Fruit fly (Drosophila melanogaster) whole organism, embryonic: Measurements from ENCODE around the gene CG31816.

Experiments used
- Antp ChIP-seq: fragments of 200-800 bp; sonication (Bioruptor generic); optimal IDR thresholded peaks from 3 replicates; lab custom pipeline; 2016; ENCODE audit warnings: missing biosample characterization, missing genetic modification characterization
- Bteb2 ChIP-seq: fragments of 200-800 bp; sonication (Bioruptor generic); optimal IDR thresholded peaks from 2 replicates; lab custom pipeline; 2016; ENCODE audit warnings: missing biosample characterization, missing genetic modification characterization
- CG10565 ChIP-seq: fragments of 200-800 bp; sonication (Bioruptor generic); optimal IDR thresholded peaks from 3 replicates; lab custom pipeline; 2016; ENCODE audit warnings: missing biosample characterization, mild to moderate bottlenecking, missing genetic modification characterization
- CG10979 ChIP-seq: fragments of 200-800 bp; sonication (Bioruptor generic); optimal IDR thresholded peaks from 2 replicates; lab custom pipeline; 2018; ENCODE audit warnings: missing biosample characterization, mild to moderate bottlenecking, missing genetic modification characterization, moderate library complexity
- CG11398 ChIP-seq: fragments of 200-800 bp; sonication (Bioruptor generic); optimal IDR thresholded peaks from 2 replicates; lab custom pipeline; 2016; ENCODE audit warnings: missing biosample characterization, missing genetic modification characterization
- CG14441 ChIP-seq: fragments of 200-800 bp; sonication (Bioruptor generic); IDR thresholded peaks from 2 replicates; pipeline ENCODE4 v1.3.6; 2022; ENCODE audit warnings: missing biosample characterization, missing genetic modification characterization
- CG16863 ChIP-seq: fragments of 200-800 bp; sonication (Bioruptor generic); optimal IDR thresholded peaks from 3 replicates; lab custom pipeline; 2016; ENCODE audit warnings: missing biosample characterization, missing genetic modification characterization
- CG17361 ChIP-seq: fragments of 200-800 bp; sonication (Bioruptor generic); IDR thresholded peaks from 3 replicates; pipeline ENCODE4 v1.3.6; 2022; ENCODE audit warnings: missing biosample characterization, missing genetic modification characterization
- CG18476 ChIP-seq: fragments of 200-800 bp; sonication (Bioruptor generic); optimal IDR thresholded peaks from 2 replicates; lab custom pipeline; 2016; ENCODE audit warnings: missing biosample characterization, mild to moderate bottlenecking, missing genetic modification characterization
- CG43689 ChIP-seq: fragments of 200-800 bp; sonication (Bioruptor generic); IDR thresholded peaks from 2 replicates; pipeline ENCODE4 v1.3.6; 2022; ENCODE audit warnings: missing biosample characterization, missing genetic modification characterization
- CG4424 ChIP-seq: fragments of 200-800 bp; sonication (Bioruptor generic); optimal IDR thresholded peaks from 3 replicates; lab custom pipeline; 2016; ENCODE audit warnings: missing biosample characterization, missing genetic modification characterization
- CG5180 ChIP-seq: fragments of 200-800 bp; sonication (Bioruptor generic); optimal IDR thresholded peaks from 3 replicates; lab custom pipeline; 2017; ENCODE audit warnings: missing biosample characterization, missing genetic modification characterization, mild to moderate bottlenecking, moderate library complexity, missing genetic modification reagents
- CG6254 ChIP-seq: fragments of 200-800 bp; sonication (Bioruptor generic); optimal IDR thresholded peaks from 3 replicates; lab custom pipeline; 2017; ENCODE audit warnings: mild to moderate bottlenecking, missing biosample characterization, missing genetic modification reagents, missing genetic modification characterization
- CG6689 ChIP-seq: fragments of 200-800 bp; sonication (Bioruptor generic); IDR thresholded peaks from 2 replicates; pipeline ENCODE4 v1.3.6; 2022; ENCODE audit warnings: missing biosample characterization, missing genetic modification characterization
- CG6854 ChIP-seq: fragments of 200-800 bp; sonication (Bioruptor generic); optimal IDR thresholded peaks from 3 replicates; lab custom pipeline; 2017; ENCODE audit warnings: missing biosample characterization, mild to moderate bottlenecking, missing genetic modification characterization
- CG7556 ChIP-seq: fragments of 200-800 bp; sonication (Bioruptor generic); optimal IDR thresholded peaks from 2 replicates; lab custom pipeline; 2017; ENCODE audit warnings: missing biosample characterization, mild to moderate bottlenecking, missing genetic modification characterization
- CG7839 ChIP-seq: fragments of 200-800 bp; sonication (Bioruptor generic); optimal IDR thresholded peaks from 3 replicates; lab custom pipeline; 2018; ENCODE audit warnings: missing biosample characterization, mild to moderate bottlenecking, missing genetic modification characterization, moderate library complexity
- CG8388 ChIP-seq: fragments of 200-800 bp; sonication (Bioruptor generic); optimal IDR thresholded peaks from 2 replicates; lab custom pipeline; 2019; ENCODE audit warnings: missing biosample characterization, mild to moderate bottlenecking, missing genetic modification characterization, moderate library complexity
- CG9817 ChIP-seq: fragments of 200-800 bp; sonication (Bioruptor generic); optimal IDR thresholded peaks from 2 replicates; lab custom pipeline; 2018; ENCODE audit warnings: missing biosample characterization, mild to moderate bottlenecking, missing genetic modification characterization, moderate library complexity
- Dll ChIP-seq: fragments of 200-800 bp; sonication (Bioruptor generic); IDR thresholded peaks from 4 replicates; pipeline ENCODE4 v1.3.6; 2022; ENCODE audit warnings: missing biosample characterization, missing genetic modification characterization; ENCODE audit not compliant: partially characterized antibody
- Ets97D ChIP-seq: fragments of 200-800 bp; sonication (Bioruptor generic); optimal IDR thresholded peaks from 3 replicates; lab custom pipeline; 2016; ENCODE audit warnings: missing biosample characterization, missing genetic modification characterization
- GATAe ChIP-seq: fragments of 200-800 bp; sonication (Bioruptor generic); conservative IDR thresholded peaks from 2 replicates; pipeline ENCODE4 v1.3.6; 2022; ENCODE audit warnings: missing biosample characterization, missing genetic modification characterization
- HmgZ ChIP-seq: fragments of 200-800 bp; sonication (Bioruptor generic); optimal IDR thresholded peaks from 2 replicates; lab custom pipeline; 2018; ENCODE audit warnings: missing biosample characterization, mild to moderate bottlenecking, missing genetic modification characterization
- Hr3 ChIP-seq: fragments of 200-800 bp; sonication (Bioruptor generic); optimal IDR thresholded peaks from 3 replicates; lab custom pipeline; 2016; ENCODE audit warnings: missing biosample characterization, missing genetic modification characterization
- Hsf ChIP-seq: fragments of 200-800 bp; sonication (Bioruptor generic); optimal IDR thresholded peaks from 3 replicates; lab custom pipeline; 2016; ENCODE audit warnings: missing biosample characterization, missing genetic modification characterization
- Max ChIP-seq: fragments of 200-800 bp; sonication (Bioruptor generic); optimal IDR thresholded peaks from 2 replicates; lab custom pipeline; 2016; ENCODE audit warnings: missing biosample characterization, mild to moderate bottlenecking, missing genetic modification characterization
- Med ChIP-seq: fragments of 200-800 bp; sonication (Bioruptor generic); peaks from one replicate; lab custom pipeline; 2016; ENCODE audit warnings: missing biosample characterization, missing genetic modification characterization, mild to moderate bottlenecking, inconsistent platforms, moderate library complexity
- Scr ChIP-seq: fragments of 200-800 bp; sonication (Bioruptor generic); IDR thresholded peaks from 2 replicates; pipeline ENCODE4 v1.3.6; 2022; ENCODE audit warnings: missing biosample characterization, missing genetic modification characterization; ENCODE audit not compliant: partially characterized antibody
- Sox100B ChIP-seq: fragments of 200-800 bp; sonication (Bioruptor generic); optimal IDR thresholded peaks from 3 replicates; lab custom pipeline; 2018; ENCODE audit warnings: missing biosample characterization, mild to moderate bottlenecking, missing genetic modification characterization
- Sry-β ChIP-seq: fragments of 200-800 bp; sonication (Bioruptor generic); optimal IDR thresholded peaks from 2 replicates; lab custom pipeline; 2018; ENCODE audit warnings: missing biosample characterization, mild to moderate bottlenecking, missing genetic modification characterization, moderate library complexity
- Ssrp ChIP-seq: fragments of 200-800 bp; sonication (Bioruptor generic); optimal IDR thresholded peaks from 2 replicates; lab custom pipeline; 2018; ENCODE audit warnings: missing biosample characterization, mild to moderate bottlenecking, missing genetic modification characterization, moderate library complexity
- amos ChIP-seq: fragments of 200-800 bp; sonication (Bioruptor generic); IDR thresholded peaks from 2 replicates; pipeline ENCODE4 v1.3.6; 2022; ENCODE audit warnings: missing biosample characterization, missing genetic modification characterization; ENCODE audit not compliant: partially characterized antibody
- ara ChIP-seq: fragments of 200-800 bp; sonication (Bioruptor generic); IDR thresholded peaks from 2 replicates; pipeline ENCODE4 v1.3.6; 2022; ENCODE audit warnings: missing biosample characterization, missing genetic modification characterization
- ash1 ChIP-seq: fragments of 200-800 bp; sonication (Bioruptor generic); optimal IDR thresholded peaks from 2 replicates; lab custom pipeline; 2018; ENCODE audit warnings: missing biosample characterization, mild to moderate bottlenecking, missing genetic modification characterization
- ato ChIP-seq: fragments of 200-800 bp; sonication (Bioruptor generic); IDR thresholded peaks from 2 replicates; pipeline ENCODE4 v1.3.6; 2022; ENCODE audit warnings: missing biosample characterization, missing genetic modification characterization; ENCODE audit not compliant: partially characterized antibody
- az2 ChIP-seq: fragments of 200-800 bp; sonication (Bioruptor generic); optimal IDR thresholded peaks from 3 replicates; lab custom pipeline; 2016; ENCODE audit warnings: missing biosample characterization, missing genetic modification characterization
- bowl ChIP-seq: fragments of 200-800 bp; sonication (Bioruptor generic); IDR thresholded peaks from 2 replicates; pipeline ENCODE4 v1.3.6; 2022; ENCODE audit warnings: missing biosample characterization, missing genetic modification characterization
- btn ChIP-seq: fragments of 200-800 bp; sonication (Bioruptor generic); optimal IDR thresholded peaks from 2 replicates; lab custom pipeline; 2016; ENCODE audit warnings: missing biosample characterization, missing genetic modification characterization
- caup ChIP-seq: fragments of 200-800 bp; sonication (Bioruptor generic); optimal IDR thresholded peaks from 3 replicates; lab custom pipeline; 2017; ENCODE audit warnings: missing biosample characterization, mild to moderate bottlenecking, missing genetic modification characterization, moderate library complexity; ENCODE audit not compliant: severe bottlenecking
- chm ChIP-seq: fragments of 200-800 bp; sonication (Bioruptor generic); IDR thresholded peaks from 2 replicates; pipeline ENCODE4 v1.3.6; 2022; ENCODE audit warnings: missing biosample characterization, missing genetic modification characterization
- dati ChIP-seq: fragments of 200-800 bp; sonication (Bioruptor generic); IDR thresholded peaks from 2 replicates; pipeline ENCODE4 v1.3.6; 2022; ENCODE audit warnings: missing biosample characterization, missing genetic modification characterization
- dmrt99B ChIP-seq: fragments of 200-800 bp; sonication (Bioruptor generic); optimal IDR thresholded peaks from 2 replicates; lab custom pipeline; 2018; ENCODE audit warnings: missing biosample characterization, mild to moderate bottlenecking, missing genetic modification characterization, moderate library complexity
- gce ChIP-seq: fragments of 200-800 bp; sonication (Bioruptor generic); IDR thresholded peaks from 3 replicates; pipeline ENCODE4 v1.3.6; 2022; ENCODE audit warnings: missing biosample characterization, missing genetic modification characterization
- run ChIP-seq: fragments of 200-800 bp; sonication (Bioruptor generic); optimal IDR thresholded peaks from 3 replicates; lab custom pipeline; 2018; ENCODE audit warnings: missing biosample characterization, mild to moderate bottlenecking, missing genetic modification characterization
- sens ChIP-seq: fragments of 200-800 bp; sonication (Bioruptor generic); peaks from one replicate; lab custom pipeline; 2016; ENCODE audit warnings: missing biosample characterization, missing genetic modification characterization
- slp2 ChIP-seq: fragments of 200-800 bp; sonication (Bioruptor generic); optimal IDR thresholded peaks from 2 replicates; lab custom pipeline; 2016; ENCODE audit warnings: missing biosample characterization, missing genetic modification characterization
- stwl ChIP-seq: fragments of 200-800 bp; sonication (Bioruptor generic); optimal IDR thresholded peaks from 3 replicates; lab custom pipeline; 2018; ENCODE audit warnings: missing biosample characterization, mild to moderate bottlenecking, missing genetic modification characterization, moderate library complexity
- wdn ChIP-seq: fragments of 200-800 bp; sonication (Bioruptor generic); IDR thresholded peaks from 2 replicates; pipeline ENCODE4 v1.3.6; 2022; ENCODE audit warnings: missing biosample characterization, missing genetic modification characterization
- yki ChIP-seq: fragments of >200 bp; optimal IDR thresholded peaks from 3 replicates; lab custom pipeline; 2018
- zf30C ChIP-seq: fragments of 200-800 bp; sonication (Bioruptor generic); optimal IDR thresholded peaks from 3 replicates; lab custom pipeline; 2018; ENCODE audit warnings: missing biosample characterization, mild to moderate bottlenecking, missing genetic modification characterization

The CG31816 gene

dm6 chr2L:16547652-16548417 lies 5.5 kb downstream of the CG31816 start (continued):
- TF ChIP-seq btn (GFP tag; lab: Kevin White, UChicago), result no peak
- TF ChIP-seq CG7839, result peak; percentile 50
- peak; percentile 72 for TF ChIP-seq HmgZ (tag; lab: Kevin White, UChicago)
- TF ChIP-seq CG6854 (GFP tag; lab: Kevin White, UChicago), result peak; percentile 69
- TF ChIP-seq CG16863, result no peak
- TF ChIP-seq CG9817 (tag; lab: Kevin White, UChicago), result peak; percentile 56
- TF ChIP-seq Hr3 (GFP tag; lab: Kevin White, UChicago), result peak; percentile 34
- TF ChIP-seq CG6689 (GFP tag; lab: Robert Waterston, UW), result peak; percentile 65
- TF ChIP-seq GATAe (GFP tag; lab: Robert Waterston, UW), result no peak
- TF ChIP-seq chm, result no peak
- peak; percentile 86 for TF ChIP-seq CG7556 (GFP tag; lab: Kevin White, UChicago)
- TF ChIP-seq run (tag; lab: Kevin White, UChicago), result no peak
- TF ChIP-seq CG14441, result no peak
- TF ChIP-seq CG4424 (GFP tag; lab: Kevin White, UChicago), result peak; percentile 39
- TF ChIP-seq Scr (GFP tag; lab: Robert Waterston, UW), result no peak
- peak; percentile 40 for TF ChIP-seq Sox100B
- TF ChIP-seq Sry-β, result no peak
- TF ChIP-seq ara (GFP tag; lab: Robert Waterston, UW), result no peak
- TF ChIP-seq Ets97D (GFP tag; lab: Kevin White, UChicago), result no peak
- no peak for TF ChIP-seq gce (GFP tag; lab: Robert Waterston, UW)
- TF ChIP-seq stwl, result no peak
- peak; percentile 57 for TF ChIP-seq Bteb2
- no peak for TF ChIP-seq dati
- TF ChIP-seq Max, result no peak
- no peak for TF ChIP-seq CG11398 (GFP tag; lab: Kevin White, UChicago)
- 0 out of 3 replicates have a peak, but pooled peaks have one; percentile 36 for TF ChIP-seq CG17361 (GFP tag; lab: Robert Waterston, UW)
- no peak for TF ChIP-seq CG8388
- no peak for TF ChIP-seq Dll (GFP tag; lab: Robert Waterston, UW)
- no peak for TF ChIP-seq CG18476 (GFP tag; lab: Kevin White, UChicago)
- TF ChIP-seq amos, result no peak
- peak; percentile 72 for TF ChIP-seq sens (GFP tag; lab: Kevin White, UChicago)
- no peak for TF ChIP-seq Ssrp (tag; lab: Kevin White, UChicago)
- no peak for TF ChIP-seq CG43689 (GFP tag; lab: Robert Waterston, UW)
- TF ChIP-seq CG10565 (GFP tag; lab: Kevin White, UChicago), result no peak
- peak; percentile 63 for TF ChIP-seq caup
- TF ChIP-seq yki (lab: Kevin White, UChicago), result peak; percentile 43
- TF ChIP-seq dmrt99B (tag; lab: Kevin White, UChicago), result peak; percentile 64
- TF ChIP-seq CG5180 (GFP tag; lab: Kevin White, UChicago), result peak; percentile 31
- peak; percentile 29 for TF ChIP-seq az2 (GFP tag; lab: Kevin White, UChicago)
- TF ChIP-seq CG10979 (tag; lab: Kevin White, UChicago), result peak; percentile 2
- TF ChIP-seq Med (GFP tag; lab: Kevin White, UChicago), result peak; percentile 76
- TF ChIP-seq zf30C, result no peak
- no peak for TF ChIP-seq CG6254
- TF ChIP-seq bowl (GFP tag; lab: Robert Waterston, UW), result no peak
- no peak for TF ChIP-seq ash1 (GFP tag; lab: Kevin White, UChicago)
- TF ChIP-seq slp2 (GFP tag; lab: Kevin White, UChicago), result no peak
- no peak for TF ChIP-seq Antp (GFP tag; lab: Kevin White, UChicago)
- no peak for TF ChIP-seq ato (GFP tag; lab: Robert Waterston, UW)
- TF ChIP-seq Hsf (GFP tag; lab: Kevin White, UChicago), result peak; percentile 62
- TF ChIP-seq wdn, result no peak
